Worm (Caenorhabditis elegans) whole organism, L4 larva: ENCODE measurements around the gene ptr-15.
A peak's percentile ranks its signal among the peaks of the same experiment; 100 is the strongest.

ENCODE experiments used
- D1046.2 ChIP-seq: fragments of 200-800 bp; sonication (Bioruptor generic); IDR thresholded peaks from 2 replicates; pipeline ENCODE4 v1.3.6; 2022; ENCODE audit warnings: missing genetic modification characterization, missing compliant biosample characterization
- Y5F2A.4 ChIP-seq: fragments of 200-800 bp; sonication (Bioruptor generic); optimal IDR thresholded peaks from 2 replicates; lab custom pipeline; 2018; ENCODE audit warnings: mild to moderate bottlenecking, missing genetic modification characterization, missing compliant biosample characterization
- aha-1 ChIP-seq: fragments of 150-350 bp; peaks from one replicate; lab custom pipeline; 2014; ENCODE audit warnings: missing biosample characterization, missing genetic modification characterization
- arid-1 ChIP-seq: fragments of 200-800 bp; sonication (Bioruptor generic); conservative IDR thresholded peaks from 2 replicates; pipeline ENCODE4 v1.3.6; 2022; ENCODE audit warnings: missing genetic modification reagents, missing genetic modification characterization, missing compliant biosample characterization
- attf-4 ChIP-seq: sonication (generic microtip); optimal IDR thresholded peaks from 3 replicates; lab custom pipeline; 2017; ENCODE audit warnings: missing biosample characterization, missing genetic modification characterization
- ceh-28 ChIP-seq: fragments of 150-350 bp; optimal IDR thresholded peaks from 2 replicates; lab custom pipeline; 2014; ENCODE audit warnings: missing biosample characterization, missing genetic modification reagents, missing genetic modification characterization
- ceh-32 ChIP-seq: sonication (generic microtip); optimal IDR thresholded peaks from 2 replicates; lab custom pipeline; 2016; ENCODE audit warnings: mild to moderate bottlenecking, missing genetic modification characterization, missing compliant biosample characterization; ENCODE audit not compliant: poor library complexity
- ctbp-1 ChIP-seq: fragments of 200-800 bp; sonication (Bioruptor generic); IDR thresholded peaks from 2 replicates; pipeline ENCODE4 v1.3.6; 2022; ENCODE audit warnings: missing genetic modification reagents, missing genetic modification characterization, missing compliant biosample characterization
- dmd-6 ChIP-seq: fragments of 200-800 bp; sonication (Bioruptor generic); IDR thresholded peaks from 2 replicates; pipeline ENCODE4 v1.3.6; 2022; ENCODE audit warnings: missing genetic modification reagents, missing genetic modification characterization, missing compliant biosample characterization
- dpl-1 ChIP-seq: fragments of 150-350 bp; optimal IDR thresholded peaks from 2 replicates; lab custom pipeline; 2014; ENCODE audit warnings: missing biosample characterization, missing genetic modification reagents, missing genetic modification characterization
- lin-1 ChIP-seq: fragments of 200-800 bp; sonication (Bioruptor generic); IDR thresholded peaks from 2 replicates; pipeline ENCODE4 v1.3.6; 2022; ENCODE audit warnings: missing genetic modification reagents, missing genetic modification characterization, missing compliant biosample characterization
- lsy-2 ChIP-seq, 2 experiments: fragments of 150-350 bp in 1 of 2; sonication (generic microtip) in 1 of 2; optimal IDR thresholded peaks; 2 replicates each; lab custom pipeline; 2014 to 2017; ENCODE audit warnings: missing biosample characterization in 2 of 2, missing genetic modification characterization in 2 of 2
- madf-9 ChIP-seq: fragments of 200-800 bp; sonication (Bioruptor generic); conservative IDR thresholded peaks from 2 replicates; pipeline ENCODE4 v1.3.6; 2022; ENCODE audit warnings: missing genetic modification reagents, missing genetic modification characterization, missing compliant biosample characterization
- mdt-29 ChIP-seq: fragments of 200-800 bp; sonication (Bioruptor generic); IDR thresholded peaks from 2 replicates; pipeline ENCODE4 v1.3.6; 2022; ENCODE audit warnings: missing genetic modification reagents, missing genetic modification characterization, missing compliant biosample characterization
- mxl-2 ChIP-seq: fragments of 200-800 bp; sonication (Bioruptor generic); conservative IDR thresholded peaks from 2 replicates; pipeline ENCODE4 v1.3.6; 2022; ENCODE audit warnings: missing genetic modification reagents, missing genetic modification characterization, missing compliant biosample characterization
- nhr-10 ChIP-seq: fragments of 150-350 bp; optimal IDR thresholded peaks from 2 replicates; lab custom pipeline; 2014; ENCODE audit warnings: missing biosample characterization, missing genetic modification characterization
- nhr-102 ChIP-seq: sonication (generic microtip); optimal IDR thresholded peaks from 2 replicates; lab custom pipeline; 2016; ENCODE audit warnings: mild to moderate bottlenecking, missing genetic modification characterization, moderate library complexity, missing compliant biosample characterization
- nhr-237 ChIP-seq: sonication (generic microtip); optimal IDR thresholded peaks from 2 replicates; lab custom pipeline; 2017; ENCODE audit warnings: missing biosample characterization, missing genetic modification characterization
- nhr-48 ChIP-seq: sonication (generic microtip); optimal IDR thresholded peaks from 2 replicates; lab custom pipeline; 2016; ENCODE audit warnings: mild to moderate bottlenecking, missing genetic modification characterization, missing compliant biosample characterization
- nhr-76 ChIP-seq: fragments of 150-350 bp; optimal IDR thresholded peaks from 2 replicates; lab custom pipeline; 2014; ENCODE audit warnings: missing biosample characterization, missing genetic modification characterization
- pha-4 ChIP-seq, 2 experiments: fragments of 150-350 bp in 1 of 2; fragments of 200-800 bp in 1 of 2; sonication (Bioruptor generic) in 1 of 2; IDR thresholded peaks in 1 of 2; optimal IDR thresholded peaks in 1 of 2; 2 replicates each; pipeline versions ENCODE4 v1.3.6 to Lab custom; 2014 to 2022; ENCODE audit warnings: missing genetic modification characterization in 2 of 2, missing genetic modification reagents in 2 of 2, missing biosample characterization in 1 of 2, missing compliant biosample characterization in 1 of 2
- php-3 ChIP-seq: fragments of 200-800 bp; sonication (Bioruptor generic); IDR thresholded peaks from 2 replicates; pipeline ENCODE4 v1.3.6; 2022; ENCODE audit warnings: missing genetic modification reagents, missing genetic modification characterization, missing compliant biosample characterization
- saeg-2 ChIP-seq: fragments of 200-800 bp; sonication (Bioruptor generic); IDR thresholded peaks from 2 replicates; pipeline ENCODE4 v1.3.6; 2022; ENCODE audit warnings: missing genetic modification reagents, missing genetic modification characterization, missing compliant biosample characterization
- skn-1 ChIP-seq: fragments of 150-350 bp; optimal IDR thresholded peaks from 2 replicates; lab custom pipeline; 2014; ENCODE audit warnings: missing biosample characterization, missing genetic modification characterization
- snpc-4 ChIP-seq: fragments of 150-350 bp; optimal IDR thresholded peaks from 2 replicates; lab custom pipeline; 2014; ENCODE audit warnings: missing biosample characterization, missing genetic modification characterization
- tag-97 ChIP-seq: fragments of 200-800 bp; sonication (Bioruptor generic); IDR thresholded peaks from 2 replicates; pipeline ENCODE4 v1.3.6; 2022; ENCODE audit warnings: missing genetic modification characterization, missing compliant biosample characterization
- unc-62 ChIP-seq, 3 experiments: fragments of 150-350 bp in 1 of 3; sonication (generic microtip); optimal IDR thresholded peaks in 2 of 3; peaks in 1 of 3; 1 replicate in 1 of 3; 2 replicates in 2 of 3; lab custom pipeline; 2014 to 2017; ENCODE audit warnings: missing biosample characterization in 3 of 3, missing genetic modification characterization in 3 of 3, missing genetic modification reagents in 3 of 3, missing genotype in 1 of 3
- zag-1 ChIP-seq: fragments of 150-350 bp; optimal IDR thresholded peaks from 2 replicates; lab custom pipeline; 2014; ENCODE audit warnings: missing biosample characterization, missing genetic modification characterization
- zip-2 ChIP-seq: fragments of 150-350 bp; optimal IDR thresholded peaks from 2 replicates; lab custom pipeline; 2014; ENCODE audit warnings: missing biosample characterization, missing genetic modification characterization
- ztf-11 ChIP-seq: fragments of 150-350 bp; optimal IDR thresholded peaks from 2 replicates; lab custom pipeline; 2014; ENCODE audit warnings: missing biosample characterization, missing genetic modification characterization

Gene ptr-15

ce11 chrV:7015872-7016271 lies 46.1 kb upstream of the ptr-15 start, which contains the start of gene C33G8.13:
Gene C33G8.13, minus strand, starts transcription at chrV:7015972.
- TF ChIP-seq pha-4 (GFP tag; IDR thresholded peaks at IDR 0.05; lab: Robert Waterston, UW) (no peak), pha-4 (tag; optimal IDR thresholded peaks at IDR 0.05; lab: Kevin White, UChicago) (no peak)

ce11 chrV:7012617-7013016 lies 42.8 kb upstream of the ptr-15 start, which contains the start of gene srw-127:
Gene srw-127, plus strand, starts transcription at chrV:7012917.
- TF ChIP-seq skn-1 (tag; lab: Kevin White, UChicago) (no peak), ztf-11 (tag; lab: Kevin White, UChicago) (no peak), mdt-29 (GFP tag; lab: Robert Waterston, UW) (no peak), zip-2 (tag; lab: Kevin White, UChicago) (no peak), nhr-10 (tag; lab: Kevin White, UChicago) (no peak), nhr-237 (tag; lab: Kevin White, UChicago) (no peak), tag-97 (GFP tag; lab: Robert Waterston, UW) (no peak), zag-1 (tag; lab: Kevin White, UChicago) (no peak), attf-4 (no peak), ceh-28 (tag; lab: Kevin White, UChicago) (no peak), aha-1 (no peak), ctbp-1 (GFP tag; lab: Robert Waterston, UW) (no peak), nhr-76 (tag; lab: Kevin White, UChicago) (no peak), dmd-6 (GFP tag; lab: Robert Waterston, UW) (no peak)

- TF ChIP-seq nhr-237 (tag; lab: Kevin White, UChicago) = no peak
- TF ChIP-seq snpc-4 (tag; lab: Kevin White, UChicago) = no peak
- TF ChIP-seq lin-1 (GFP tag; lab: Robert Waterston, UW) = no peak
- no peak for TF ChIP-seq mdt-29 (GFP tag; lab: Robert Waterston, UW)
- no peak for TF ChIP-seq lsy-2 (tag; optimal IDR thresholded peaks at IDR 0.05; lab: Kevin White, UChicago)
- TF ChIP-seq dmd-6 (GFP tag; lab: Robert Waterston, UW) = no peak
- no peak for TF ChIP-seq madf-9
- TF ChIP-seq ctbp-1 (GFP tag; lab: Robert Waterston, UW) = no peak
- no peak for TF ChIP-seq aha-1
- no peak for TF ChIP-seq pha-4 (GFP tag; IDR thresholded peaks at IDR 0.05; lab: Robert Waterston, UW)
- no peak for TF ChIP-seq pha-4 (tag; optimal IDR thresholded peaks at IDR 0.05; lab: Kevin White, UChicago)
- TF ChIP-seq nhr-48 (tag; lab: Kevin White, UChicago) = no peak
- no peak for TF ChIP-seq mxl-2 (GFP tag; lab: Robert Waterston, UW)
Observed at ce11 chrV:7009461-7009860, 39.7 kb upstream of the ptr-15 start, which contains the start of gene C33G8.2. Gene C33G8.2, plus strand, starts transcription at chrV:7009761.

- TF ChIP-seq ceh-32 (tag; lab: Kevin White, UChicago) (no peak), madf-9 (no peak), snpc-4 (tag; lab: Kevin White, UChicago) (no peak), dpl-1 (GFP tag; lab: Kevin White, UChicago) (no peak), arid-1 (GFP tag; lab: Robert Waterston, UW) (no peak), zip-2 (tag; lab: Kevin White, UChicago) (no peak), Y5F2A.4 (GFP tag; lab: Kevin White, UChicago) (no peak)
Observed at ce11 chrV:7007307-7007706, 37.5 kb upstream of the ptr-15 start, which contains the start of gene drd-10. Gene drd-10, plus strand, starts transcription at chrV:7007607.

ce11 chrV:7005964-7006363 lies 36.2 kb upstream of the ptr-15 start, which contains the start of gene spig-10:
Gene spig-10, plus strand, starts transcription at chrV:7006264.
- TF ChIP-seq nhr-102 = no peak
- no peak for TF ChIP-seq D1046.2
- TF ChIP-seq php-3 (GFP tag; lab: Robert Waterston, UW) = no peak
- TF ChIP-seq saeg-2 (GFP tag; lab: Robert Waterston, UW) = no peak
- peak in 1 of 2 experiments; percentile 81 for TF ChIP-seq unc-62 (GFP tag; optimal IDR thresholded peaks at IDR 0.05 in 1 of 2; lab: Kevin White, UChicago)
- no peak for TF ChIP-seq unc-62 (tag; optimal IDR thresholded peaks at IDR 0.05; lab: Kevin White, UChicago)
